Worm (Caenorhabditis elegans): ENCODE data around the gene Y69E1A.8.

Y69E1A.8 gene

DNA sequence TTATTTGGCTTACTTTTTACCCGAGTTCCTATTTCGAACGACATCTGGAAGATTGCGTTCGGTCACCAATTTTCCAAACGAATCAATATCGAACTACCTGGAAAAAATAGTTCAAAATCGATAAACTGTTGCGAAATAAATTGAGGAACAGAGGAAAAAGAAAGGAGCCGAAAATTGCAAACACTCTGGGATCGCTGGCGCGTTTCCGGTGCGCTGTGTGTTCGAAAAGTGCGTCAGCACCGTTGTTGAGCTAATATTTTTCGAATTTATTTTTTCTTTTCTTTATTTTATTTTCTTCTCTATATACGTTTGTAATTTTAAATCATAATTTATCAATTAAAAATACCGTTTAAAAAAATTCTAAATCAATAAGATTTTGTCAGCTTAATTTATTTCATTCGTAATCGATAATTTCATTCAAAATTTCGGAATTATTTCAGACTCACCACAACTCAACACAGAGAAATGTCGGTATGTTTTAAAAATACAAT is 33.3 kb upstream of the Y69E1A.8 start, which contains the start of the genes dnc-1 and lsm-7 (continued):
- no peak; the same call in 1 of the 2 replicates for TF ChIP-seq pha-4 (GFP tag; IDR thresholded peaks at IDR 0.05)
- TF ChIP-seq pha-4 (tag; optimal IDR thresholded peaks at IDR 0.05), result peak; percentile 15
- no peak for TF ChIP-seq F49E8.2 (tag; optimal IDR thresholded peaks at IDR 0.05; ENCODE audit: borderline replicate concordance)
- TF ChIP-seq ctbp-1 (GFP tag; IDR thresholded peaks at IDR 0.05), result peak; percentile 65; the same call in 1 of the 2 replicates
- no peak for TF ChIP-seq nhr-42 (GFP tag; IDR thresholded peaks at IDR 0.05)
- no peak for TF ChIP-seq zfp-2 (tag; optimal IDR thresholded peaks at IDR 0.05)
- TF ChIP-seq duxl-1 (tag; optimal IDR thresholded peaks at IDR 0.05; ENCODE audit: poor library complexity), result no peak
- TF ChIP-seq daf-16 (GFP tag; optimal IDR thresholded peaks at IDR 0.05), result no peak
- TF ChIP-seq daf-16 (tag; optimal IDR thresholded peaks at IDR 0.05), result peak; percentile 82
- peak; percentile 66 for TF ChIP-seq T20F7.1 (GFP tag; optimal IDR thresholded peaks at IDR 0.05)
- TF ChIP-seq nhr-25 (tag; optimal IDR thresholded peaks at IDR 0.05; ENCODE audit: borderline replicate concordance, insufficient read depth), result peak; percentile 2
- peak; percentile 79 for TF ChIP-seq ceh-44 (GFP tag; IDR thresholded peaks at IDR 0.05)
- no peak for TF ChIP-seq aly-2 (tag; optimal IDR thresholded peaks at IDR 0.05)
- no peak for TF ChIP-seq nhr-237 (tag; optimal IDR thresholded peaks at IDR 0.05)
- TF ChIP-seq unc-130 (GFP tag; optimal IDR thresholded peaks at IDR 0.05), result peak; percentile 6
- no peak for TF ChIP-seq spr-1 (tag; optimal IDR thresholded peaks at IDR 0.05)
- TF ChIP-seq ZK546.5 (tag; optimal IDR thresholded peaks at IDR 0.05), result no peak
- peak; percentile 79 for TF ChIP-seq hlh-11 (tag; optimal IDR thresholded peaks at IDR 0.05)
- peak; percentile 63 for TF ChIP-seq fkh-10 (GFP tag; optimal IDR thresholded peaks at IDR 0.05)
- peak; percentile 75 for TF ChIP-seq hlh-30 (tag; optimal IDR thresholded peaks at IDR 0.05; ENCODE audit: insufficient read depth)
- no peak for TF ChIP-seq nhr-111 (GFP tag; optimal IDR thresholded peaks at IDR 0.05)
- TF ChIP-seq nhr-76 (tag; optimal IDR thresholded peaks at IDR 0.05), result no peak
- no peak for TF ChIP-seq lir-3 (tag; optimal IDR thresholded peaks at IDR 0.05)
- TF ChIP-seq hmg-1.1 (GFP tag; IDR thresholded peaks at IDR 0.05), result peak; percentile 72
- peak in 1 of 2 experiments; percentile 48 for TF ChIP-seq mdl-1 (tag; optimal IDR thresholded peaks at IDR 0.05)
- TF ChIP-seq zip-11 (GFP tag; IDR thresholded peaks at IDR 0.05), result no peak
- 0 out of 2 replicates have a peak, but pooled peaks have one; percentile 35 for TF ChIP-seq egl-43 (GFP tag; IDR thresholded peaks at IDR 0.05)
- TF ChIP-seq ces-1 (GFP tag; optimal IDR thresholded peaks at IDR 0.05), result no peak
- no peak for TF ChIP-seq Y48G9A.11 (GFP tag; IDR thresholded peaks at IDR 0.05)
- peak; percentile 5 for TF ChIP-seq F37D6.2 (tag; optimal IDR thresholded peaks at IDR 0.05)
- TF ChIP-seq ama-1 (optimal IDR thresholded peaks at IDR 0.05), result peak; percentile 8
- TF ChIP-seq tra-1 (GFP tag; IDR thresholded peaks at IDR 0.05), result no peak
- peak; percentile 71 for TF ChIP-seq dmd-6 (GFP tag; IDR thresholded peaks at IDR 0.05)
- no peak for TF ChIP-seq Y75B8A.6 (GFP tag; IDR thresholded peaks at IDR 0.05)
- TF ChIP-seq mdt-29 (GFP tag; IDR thresholded peaks at IDR 0.05), result peak; percentile 25; the same call in 1 of the 2 replicates
- no peak for TF ChIP-seq dmd-9 (GFP tag; IDR thresholded peaks at IDR 0.05)
- no peak for TF ChIP-seq zip-2 (tag; optimal IDR thresholded peaks at IDR 0.05)

DNA sequence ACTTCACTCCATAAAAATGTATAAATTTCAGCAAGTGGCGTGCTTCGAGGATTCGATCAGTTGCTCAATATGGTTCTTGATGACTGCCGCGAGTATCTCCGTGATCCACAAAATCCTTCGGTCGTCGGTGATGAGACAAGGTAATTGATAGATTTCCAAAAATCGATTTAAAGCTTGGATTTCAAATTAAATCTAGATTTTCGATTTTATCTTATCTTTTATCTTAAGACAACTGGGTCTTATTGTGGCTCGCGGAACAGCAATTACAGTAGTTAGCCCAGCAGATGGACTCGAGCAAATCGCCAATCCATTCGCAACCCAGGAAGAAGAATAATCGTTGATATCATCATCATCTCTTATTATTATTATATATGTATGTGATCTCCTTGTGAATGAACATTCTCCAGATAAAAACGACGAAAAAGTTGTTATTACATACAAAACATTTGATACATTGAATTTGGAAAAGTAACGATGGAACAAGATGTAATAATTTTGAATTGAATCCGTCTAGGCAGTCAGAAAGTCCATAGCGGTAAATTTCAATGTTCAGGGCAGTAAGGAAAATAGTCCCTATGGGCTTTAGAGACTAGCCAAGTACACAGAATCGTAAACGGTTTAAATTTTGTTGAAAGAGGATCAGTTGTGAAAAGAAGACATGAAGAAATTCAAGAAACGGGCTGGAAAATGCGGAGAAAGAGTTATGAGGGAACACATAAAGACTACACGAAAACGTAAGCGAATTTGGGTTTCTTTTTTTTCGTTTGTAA is 32.4 kb upstream of the Y69E1A.8 start:
- TF ChIP-seq daf-19 (GFP tag; conservative IDR thresholded peaks at IDR 0.05) (no peak), T20F7.1 (GFP tag; optimal IDR thresholded peaks at IDR 0.05) (peak; percentile 63), lsy-2 (tag; optimal IDR thresholded peaks at IDR 0.05) (peak; percentile 2 to 66), mdl-1 (tag; optimal IDR thresholded peaks at IDR 0.05) (no peak), dve-1 (tag; optimal IDR thresholded peaks at IDR 0.05; ENCODE audit: insufficient read depth) (peak; percentile 70), egl-43 (GFP tag; IDR thresholded peaks at IDR 0.05) (no peak), tra-1 (GFP tag; IDR thresholded peaks at IDR 0.05) (peak; percentile 62), hmg-1.1 (GFP tag; IDR thresholded peaks at IDR 0.05) (peak; percentile 52; the same call in 1 of the 2 replicates), skn-1 (tag; optimal IDR thresholded peaks at IDR 0.05) (no peak), ceh-32 (tag; optimal IDR thresholded peaks at IDR 0.05; ENCODE audit: poor library complexity) (no peak), hlh-30 (tag; optimal IDR thresholded peaks at IDR 0.05; ENCODE audit: insufficient read depth) (peak; percentile 35), mdt-29 (GFP tag; IDR thresholded peaks at IDR 0.05) (peak; percentile 51), nhr-102 (tag; optimal IDR thresholded peaks at IDR 0.05) (peak; percentile 35), madf-9 (GFP tag; conservative IDR thresholded peaks at IDR 0.05) (no peak), mep-1 (tag; optimal IDR thresholded peaks at IDR 0.05) (peak; percentile 60), Y5F2A.4 (GFP tag; optimal IDR thresholded peaks at IDR 0.05) (no peak), lin-15B (tag; optimal IDR thresholded peaks at IDR 0.05) (no peak), duxl-1 (tag; optimal IDR thresholded peaks at IDR 0.05; ENCODE audit: poor library complexity) (peak; percentile 2), arid-1 (GFP tag; conservative IDR thresholded peaks at IDR 0.05) (peak; percentile 44; the same call in 1 of the 2 replicates), unc-130 (GFP tag; optimal IDR thresholded peaks at IDR 0.05) (no peak)
